Worm (Caenorhabditis elegans) whole organism, L1 larva: ENCODE data around the gene rpn-6.2.

Source experiments
- C16A3.4 ChIP-seq: fragments of 150-350 bp; optimal IDR thresholded peaks from 2 replicates; lab custom pipeline; 2014; ENCODE audit warnings: missing biosample characterization, missing genetic modification characterization
- C34B4.2 ChIP-seq: sonication (generic microtip); optimal IDR thresholded peaks from 2 replicates; lab custom pipeline; 2017; ENCODE audit warnings: mild to moderate bottlenecking, missing genetic modification characterization, missing compliant biosample characterization
- ama-1 ChIP-seq: fragments of 150-350 bp; optimal IDR thresholded peaks from 2 replicates; lab custom pipeline; 2014
- ceh-63 ChIP-seq: fragments of 200-800 bp; sonication (Bioruptor generic); optimal IDR thresholded peaks from 2 replicates; lab custom pipeline; 2018; ENCODE audit warnings: mild to moderate bottlenecking, missing genetic modification characterization, missing compliant biosample characterization
- ceh-8 ChIP-seq: fragments of 200-800 bp; sonication (Bioruptor generic); optimal IDR thresholded peaks from 2 replicates; lab custom pipeline; 2018; ENCODE audit warnings: mild to moderate bottlenecking, missing genetic modification characterization, moderate library complexity, missing compliant biosample characterization
- ceh-90 ChIP-seq: sonication (generic microtip); optimal IDR thresholded peaks from 2 replicates; lab custom pipeline; 2016; ENCODE audit warnings: missing genetic modification characterization, missing compliant biosample characterization
- ces-1 ChIP-seq: fragments of 150-350 bp; optimal IDR thresholded peaks from 2 replicates; lab custom pipeline; 2014; ENCODE audit warnings: missing biosample characterization, missing genetic modification reagents, missing genetic modification characterization
- dpl-1 ChIP-seq, 3 experiments: fragments of 150-350 bp in 2 of 3; sonication (generic microtip) in 1 of 3; optimal IDR thresholded peaks; 2 replicates each; lab custom pipeline; 2014 to 2017; ENCODE audit warnings: missing biosample characterization in 3 of 3, missing genetic modification characterization in 3 of 3, missing genetic modification reagents in 3 of 3
- dsc-1 ChIP-seq: sonication (generic microtip); optimal IDR thresholded peaks from 2 replicates; lab custom pipeline; 2016; ENCODE audit warnings: mild to moderate bottlenecking, missing genetic modification characterization, missing compliant biosample characterization
- efl-1 ChIP-seq, 4 experiments: fragments of 150-350 bp; optimal IDR thresholded peaks in 3 of 4; peaks in 1 of 4; 1 replicate in 1 of 4; 2 replicates in 3 of 4; lab custom pipeline; 2014; ENCODE audit warnings: missing biosample characterization in 2 of 4, missing genetic modification characterization in 2 of 4, missing genetic modification reagents in 2 of 4
- fkh-10 ChIP-seq: sonication (generic microtip); optimal IDR thresholded peaks from 2 replicates; lab custom pipeline; 2017; ENCODE audit warnings: missing biosample characterization, missing genetic modification reagents, missing genetic modification characterization
- fkh-4 ChIP-seq: sonication (generic microtip); optimal IDR thresholded peaks from 2 replicates; lab custom pipeline; 2016; ENCODE audit warnings: missing compliant biosample characterization, missing genetic modification characterization, borderline replicate concordance
- grh-1 ChIP-seq: fragments of 200-800 bp; sonication (Bioruptor generic); IDR thresholded peaks from 2 replicates; pipeline ENCODE4 v1.3.6; 2022; ENCODE audit warnings: missing genetic modification reagents, missing genetic modification characterization, missing compliant biosample characterization
- hpl-2 ChIP-seq: fragments of 150-350 bp; optimal IDR thresholded peaks from 2 replicates; lab custom pipeline; 2014; ENCODE audit warnings: missing biosample characterization, missing genetic modification reagents, missing genetic modification characterization
- jun-1 ChIP-seq: fragments of 150-350 bp; optimal IDR thresholded peaks from 2 replicates; lab custom pipeline; 2014; ENCODE audit warnings: missing biosample characterization, missing genetic modification reagents, missing genetic modification characterization
- lin-13 ChIP-seq: fragments of 150-350 bp; optimal IDR thresholded peaks from 2 replicates; lab custom pipeline; 2014; ENCODE audit warnings: missing biosample characterization, missing genetic modification reagents, missing genetic modification characterization
- lin-15B ChIP-seq: fragments of 150-350 bp; sonication (generic microtip); optimal IDR thresholded peaks from 3 replicates; lab custom pipeline; 2014; ENCODE audit warnings: missing biosample characterization, missing genetic modification characterization
- lin-39 ChIP-seq: fragments of 150-350 bp; optimal IDR thresholded peaks from 2 replicates; lab custom pipeline; 2014; ENCODE audit warnings: missing biosample characterization, missing genetic modification reagents, missing genetic modification characterization
- lir-3 ChIP-seq: sonication (generic microtip); optimal IDR thresholded peaks from 2 replicates; lab custom pipeline; 2016; ENCODE audit warnings: mild to moderate bottlenecking, missing genetic modification characterization, moderate library complexity, missing compliant biosample characterization; ENCODE audit not compliant: poor library complexity
- lsy-2 ChIP-seq, 2 experiments: fragments of 150-350 bp; optimal IDR thresholded peaks; 2 replicates each; lab custom pipeline; 2014; ENCODE audit warnings: missing biosample characterization in 2 of 2, missing genetic modification characterization in 2 of 2
- mep-1 ChIP-seq: fragments of 150-350 bp; optimal IDR thresholded peaks from 2 replicates; lab custom pipeline; 2014; ENCODE audit warnings: missing biosample characterization, missing genetic modification characterization
- nhr-12 ChIP-seq: sonication (generic microtip); optimal IDR thresholded peaks from 2 replicates; lab custom pipeline; 2017; ENCODE audit warnings: missing biosample characterization, missing genetic modification characterization
- nhr-19 ChIP-seq: fragments of 200-800 bp; sonication (Bioruptor generic); conservative IDR thresholded peaks from 2 replicates; pipeline ENCODE4 v1.3.6; 2022; ENCODE audit warnings: missing genetic modification characterization, missing compliant biosample characterization
- nhr-28 ChIP-seq: fragments of 150-350 bp; optimal IDR thresholded peaks from 2 replicates; lab custom pipeline; 2014; ENCODE audit warnings: missing biosample characterization, missing genetic modification characterization
- nhr-47 ChIP-seq: sonication (generic microtip); optimal IDR thresholded peaks from 2 replicates; lab custom pipeline; 2016; ENCODE audit warnings: mild to moderate bottlenecking, missing genetic modification characterization, moderate library complexity, missing compliant biosample characterization
- nhr-76 ChIP-seq: sonication (generic microtip); optimal IDR thresholded peaks from 2 replicates; lab custom pipeline; 2017; ENCODE audit warnings: missing biosample characterization, missing genetic modification characterization
- nhr-77 ChIP-seq: fragments of 150-350 bp; optimal IDR thresholded peaks from 2 replicates; lab custom pipeline; 2014; ENCODE audit warnings: missing biosample characterization, missing genetic modification characterization
- nhr-90 ChIP-seq: sonication (generic microtip); optimal IDR thresholded peaks from 2 replicates; lab custom pipeline; 2016; ENCODE audit warnings: mild to moderate bottlenecking, missing genetic modification characterization, missing compliant biosample characterization; ENCODE audit not compliant: poor library complexity
- pqm-1 ChIP-seq: sonication (generic microtip); optimal IDR thresholded peaks from 3 replicates; lab custom pipeline; 2017; ENCODE audit warnings: missing biosample characterization, missing genetic modification characterization
- rnt-1 ChIP-seq: sonication (generic microtip); optimal IDR thresholded peaks from 2 replicates; lab custom pipeline; 2016; ENCODE audit warnings: mild to moderate bottlenecking, missing genetic modification characterization, moderate library complexity, missing compliant biosample characterization
- sptf-1 ChIP-seq: fragments of 150-350 bp; optimal IDR thresholded peaks from 2 replicates; lab custom pipeline; 2014; ENCODE audit warnings: missing biosample characterization, missing genetic modification characterization
- swsn-7 ChIP-seq: sonication (generic microtip); optimal IDR thresholded peaks from 2 replicates; lab custom pipeline; 2016; ENCODE audit warnings: missing genetic modification characterization, missing compliant biosample characterization
- tbx-2 ChIP-seq: sonication (generic microtip); optimal IDR thresholded peaks from 2 replicates; lab custom pipeline; 2016; ENCODE audit warnings: missing genetic modification characterization, missing compliant biosample characterization
- tlp-1 ChIP-seq: fragments of 150-350 bp; optimal IDR thresholded peaks from 2 replicates; lab custom pipeline; 2014; ENCODE audit warnings: missing biosample characterization, missing genetic modification characterization
- unc-86 ChIP-seq: sonication (generic microtip); optimal IDR thresholded peaks from 2 replicates; lab custom pipeline; 2016; ENCODE audit warnings: missing genetic modification characterization, missing compliant biosample characterization
- zag-1 ChIP-seq: fragments of 150-350 bp; optimal IDR thresholded peaks from 2 replicates; lab custom pipeline; 2014; ENCODE audit warnings: missing biosample characterization, missing genetic modification characterization

Gene rpn-6.2

DNA sequence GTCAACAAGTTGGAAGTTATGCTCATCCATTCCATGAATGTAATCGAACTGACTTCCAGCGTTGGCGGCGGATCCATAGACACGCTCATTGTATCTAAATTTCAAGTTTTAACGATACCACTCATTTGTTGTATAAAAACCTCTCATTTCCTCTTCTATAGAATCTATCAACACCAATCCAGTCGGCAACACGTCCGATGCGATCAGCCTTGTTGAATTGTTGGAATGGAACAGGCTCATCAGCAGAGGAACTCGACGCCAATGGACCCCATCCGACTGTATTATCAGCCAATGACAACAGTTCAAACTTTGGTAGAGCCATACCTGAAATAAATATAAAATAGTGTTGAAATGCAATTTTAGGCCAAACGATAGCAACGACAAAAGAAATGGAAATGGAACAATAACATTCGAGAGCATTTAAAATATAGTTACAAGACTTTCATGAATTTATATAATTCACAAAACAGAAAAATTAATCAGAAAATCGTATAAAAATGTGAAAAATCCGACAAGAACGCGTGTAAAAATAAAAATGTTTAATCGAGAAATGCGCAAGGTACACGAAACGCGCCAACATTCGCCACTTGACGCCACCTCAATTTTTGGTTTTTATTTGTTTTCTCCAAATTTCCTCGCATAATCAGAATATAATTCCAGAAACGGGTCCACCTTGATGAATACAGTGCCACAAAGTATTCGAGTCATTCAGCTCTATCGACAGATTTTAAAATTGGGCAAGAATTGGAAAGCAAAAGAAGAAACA is 30.4 kb downstream of the rpn-6.2 start, which contains the start of the genes eif-3.D and R08D7.4 (continued):
- TF ChIP-seq nhr-19, result peak; percentile 59
- TF ChIP-seq ceh-63 (GFP tag; lab: Kevin White, UChicago), result no peak

ce11 chrIII:8967639-8968038 is 34.2 kb downstream of the rpn-6.2 start, which contains the start of the genes bud-13 and rpap-2:
Gene bud-13, minus strand, starts transcription at chrIII:8967727.
Gene rpap-2, plus strand, starts transcription at chrIII:8967967.
- TF ChIP-seq lir-3 (tag; lab: Kevin White, UChicago) (peak; percentile 27), jun-1 (tag; lab: Kevin White, UChicago) (no peak), ama-1 (lab: Kevin White, UChicago) (no peak), lin-13 (GFP tag; lab: Kevin White, UChicago) (no peak), lsy-2 (tag; optimal IDR thresholded peaks at IDR 0.05; lab: Kevin White, UChicago) (no peak), ceh-90 (peak; percentile 65), grh-1 (no peak), nhr-28 (no peak), fkh-4 (tag; lab: Kevin White, UChicago) (peak; percentile 32), nhr-12 (tag; lab: Kevin White, UChicago) (no peak), dpl-1 (GFP tag; optimal IDR thresholded peaks at IDR 0.05; lab: Kevin White, UChicago) (peak in 1 of 3 experiments; percentile 12), swsn-7 (tag; lab: Kevin White, UChicago) (no peak), pqm-1 (tag; lab: Kevin White, UChicago) (no peak), dsc-1 (tag; lab: Kevin White, UChicago) (no peak), mep-1 (tag; lab: Kevin White, UChicago) (peak; percentile 15), rnt-1 (tag; lab: Kevin White, UChicago) (peak; percentile 63), nhr-47 (tag; lab: Kevin White, UChicago) (peak; percentile 27), efl-1 (optimal IDR thresholded peaks at IDR 0.05; lab: Kevin White, UChicago) (no peak), efl-1 (GFP tag; optimal IDR thresholded peaks at IDR 0.05 in 1 of 2; lab: Kevin White, UChicago) (peak in 1 of 2 experiments; percentile 11), nhr-76 (tag; lab: Kevin White, UChicago) (no peak)
- TF ChIP-seq, all 84 proteins: peak for 8

DNA sequence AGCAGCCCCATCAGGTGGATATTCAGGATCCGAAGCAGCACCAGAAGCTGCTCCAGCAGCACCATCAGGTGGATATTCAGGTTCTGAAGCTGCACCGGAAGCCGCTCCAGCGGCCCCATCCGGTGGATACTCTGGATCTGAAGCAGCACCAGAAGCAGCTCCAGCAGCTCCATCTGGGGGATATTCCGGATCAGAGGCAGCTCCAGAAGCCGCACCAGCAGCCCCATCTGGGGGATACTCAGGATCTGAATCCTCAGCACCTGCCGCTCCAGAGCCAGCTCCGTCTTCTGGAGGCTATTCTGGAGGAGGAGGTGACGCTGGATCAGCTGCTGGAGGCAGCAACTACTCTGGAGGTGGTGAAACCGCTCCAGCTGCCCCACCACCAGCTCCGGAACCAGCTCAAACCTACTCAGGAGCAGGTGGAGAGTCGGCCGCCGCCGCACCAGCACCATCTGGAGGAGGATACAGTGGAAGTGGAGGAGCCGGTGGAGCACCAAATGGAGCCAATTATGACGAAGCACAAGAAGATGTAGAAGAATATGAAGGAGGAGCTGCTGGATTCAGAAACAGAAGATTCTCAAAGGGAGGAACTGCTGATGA is 37.0 kb downstream of the rpn-6.2 start:
- TF ChIP-seq efl-1 (optimal IDR thresholded peaks at IDR 0.05; lab: Kevin White, UChicago) (no peak), efl-1 (GFP tag; optimal IDR thresholded peaks at IDR 0.05 in 1 of 2; lab: Kevin White, UChicago) (peak in 1 of 2 experiments; percentile 38), C16A3.4 (tag; lab: Kevin White, UChicago) (no peak), ceh-8 (GFP tag; lab: Kevin White, UChicago) (peak; percentile 45)

DNA sequence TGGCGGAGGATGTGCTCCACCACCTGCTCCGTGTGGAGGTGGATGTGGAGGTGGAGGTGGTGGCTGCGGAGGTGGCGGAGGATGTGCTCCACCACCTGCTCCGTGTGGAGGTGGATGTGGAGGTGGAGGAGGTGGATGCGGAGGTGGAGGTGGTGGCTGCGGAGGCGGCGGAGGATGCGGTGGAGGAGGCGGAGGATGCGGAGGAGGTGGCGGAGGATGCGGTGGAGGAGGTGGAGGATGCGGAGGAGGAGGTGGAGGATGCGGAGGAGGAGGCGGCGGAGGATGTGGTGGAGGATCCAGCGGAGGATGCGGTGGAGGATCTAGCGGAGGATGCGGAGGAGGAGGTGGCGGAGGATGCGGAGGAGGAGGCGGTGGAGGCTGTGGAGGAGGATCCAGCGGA is 39.3 kb downstream of the rpn-6.2 start:
- TF ChIP-seq ceh-8 (GFP tag; lab: Kevin White, UChicago) (peak; percentile 68), lin-39 (tag; lab: Kevin White, UChicago) (no peak), jun-1 (tag; lab: Kevin White, UChicago) (no peak), hpl-2 (GFP tag; lab: Kevin White, UChicago) (no peak), lin-15B (tag; lab: Kevin White, UChicago) (no peak)
- TF ChIP-seq, all 84 proteins: peak for 1

DNA sequence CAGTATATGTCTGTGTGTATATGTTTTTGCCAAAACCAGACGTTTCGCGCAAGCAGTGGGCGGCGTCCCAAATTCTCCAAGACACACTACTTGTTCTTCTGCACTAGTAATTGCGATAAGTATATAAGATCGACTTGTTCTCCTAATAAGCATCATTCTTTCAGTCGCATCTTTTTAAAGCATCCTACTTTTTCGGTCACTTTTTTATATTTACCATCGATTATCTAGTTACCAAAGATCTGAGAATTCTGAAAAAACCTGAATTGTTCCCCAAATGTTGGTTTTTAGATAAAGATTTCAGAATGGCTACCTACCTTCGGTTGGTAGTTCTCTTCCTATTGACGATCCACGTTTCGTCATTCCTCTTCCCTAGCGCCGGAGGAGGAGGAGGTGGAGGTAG is 39.8 kb downstream of the rpn-6.2 start, which contains the start of gene grl-25:
TSS of gene grl-25 (plus strand) at position 301 of the 400 bp plus-strand sequence.
- TF ChIP-seq swsn-7 (tag; lab: Kevin White, UChicago), result no peak
- no peak for TF ChIP-seq ces-1 (GFP tag; lab: Kevin White, UChicago)
- TF ChIP-seq sptf-1 (tag; lab: Kevin White, UChicago), result no peak
- no peak for TF ChIP-seq tbx-2 (tag; lab: Kevin White, UChicago)
- TF ChIP-seq tlp-1, result no peak
- no peak for TF ChIP-seq nhr-28
- TF ChIP-seq unc-86 (tag; lab: Kevin White, UChicago), result no peak
- no peak for TF ChIP-seq fkh-10
- TF ChIP-seq zag-1 (tag; lab: Kevin White, UChicago), result no peak
- no peak for TF ChIP-seq nhr-77 (tag; lab: Kevin White, UChicago)
- TF ChIP-seq C34B4.2 (tag; lab: Kevin White, UChicago), result no peak
- no peak for TF ChIP-seq nhr-76 (tag; lab: Kevin White, UChicago)
- no peak for TF ChIP-seq rnt-1 (tag; lab: Kevin White, UChicago)
- TF ChIP-seq nhr-90 (tag; lab: Kevin White, UChicago), result no peak
